Fruit fly (Drosophila melanogaster) S2 (cell line): ENCODE results near the gene GXIVsPLA2.

Experiments used
- CG8478 ChIP-seq: fragments of >200 bp; optimal IDR thresholded peaks from 2 replicates; lab custom pipeline; 2018
- CTCF ChIP-seq, 2 experiments: fragments of >200 bp; optimal IDR thresholded peaks; 2 replicates each; lab custom pipeline; 2018

DNA sequence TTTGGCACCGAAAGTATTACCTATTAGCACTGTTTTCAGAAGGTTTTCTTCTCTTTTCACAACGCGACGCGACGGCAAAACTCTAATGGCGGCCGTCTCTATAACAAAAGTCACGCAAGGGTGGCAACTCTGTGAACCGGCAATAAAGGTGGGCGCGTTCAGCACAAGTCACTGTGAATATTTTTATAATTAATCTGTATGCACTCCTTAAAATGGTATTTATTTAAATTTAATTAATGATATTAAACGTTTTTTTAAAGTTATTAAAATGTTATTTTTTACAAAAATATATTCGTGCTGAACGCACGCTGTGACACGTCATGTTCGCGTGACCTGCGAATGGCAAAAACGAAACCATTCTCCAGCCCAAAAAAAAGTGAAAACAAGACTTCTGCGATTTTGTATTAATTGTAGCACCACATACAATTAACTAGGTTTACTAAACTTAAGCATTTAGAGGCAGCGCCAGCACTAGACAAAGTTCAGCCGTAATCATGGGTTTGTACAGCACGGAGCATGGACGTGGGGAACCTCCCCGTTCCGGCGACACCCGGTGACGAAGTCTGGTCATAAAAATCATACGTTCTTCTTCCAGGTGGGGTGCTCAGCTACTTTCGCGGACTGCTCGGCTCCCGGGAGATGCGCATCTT lies 28.0 kb downstream of the GXIVsPLA2 start, which contains the start of the genes brm and Arl1:
- TF ChIP-seq CTCF (optimal IDR thresholded peaks at IDR 0.05; lab: Kevin White, UChicago) (no peak), CG8478 (lab: Kevin White, UChicago) (no peak)
